Worm (Caenorhabditis elegans) whole organism, L4 larva: ENCODE data around the gene grd-3.
"Not testable (repeated sequence)": the region's sequence is repeated elsewhere in the genome, so short reads cannot be mapped to it uniquely, and the experiment has no call there.

ENCODE experiments used
- T20F7.1 ChIP-seq: fragments of 200-800 bp; sonication (Bioruptor generic); optimal IDR thresholded peaks from 2 replicates; lab custom pipeline; 2018; ENCODE audit warnings: mild to moderate bottlenecking, missing genetic modification characterization, missing compliant biosample characterization
- ama-1 ChIP-seq: fragments of 150-350 bp; optimal IDR thresholded peaks from 2 replicates; lab custom pipeline; 2014; ENCODE audit warnings: inconsistent platforms, mixed read lengths
- ceh-62 ChIP-seq: sonication (generic microtip); optimal IDR thresholded peaks from 2 replicates; lab custom pipeline; 2017; ENCODE audit warnings: missing biosample characterization, missing genetic modification characterization
- lin-39 ChIP-seq: fragments of 150-350 bp; optimal IDR thresholded peaks from 2 replicates; lab custom pipeline; 2014; ENCODE audit warnings: missing biosample characterization, missing genetic modification reagents, missing genetic modification characterization
- lsy-2 ChIP-seq, 2 experiments: fragments of 150-350 bp in 1 of 2; sonication (generic microtip) in 1 of 2; optimal IDR thresholded peaks; 2 replicates each; lab custom pipeline; 2014 to 2017; ENCODE audit warnings: missing biosample characterization in 2 of 2, missing genetic modification characterization in 2 of 2
- nhr-28 ChIP-seq: fragments of 150-350 bp; optimal IDR thresholded peaks from 2 replicates; lab custom pipeline; 2014; ENCODE audit warnings: missing biosample characterization, missing genetic modification characterization
- tra-1 ChIP-seq: fragments of 200-800 bp; sonication (Bioruptor generic); IDR thresholded peaks from 2 replicates; pipeline ENCODE4 v1.3.6; 2022; ENCODE audit warnings: missing genetic modification reagents, missing genetic modification characterization, missing compliant biosample characterization
- unc-130 ChIP-seq: sonication (generic microtip); optimal IDR thresholded peaks from 2 replicates; lab custom pipeline; 2016; ENCODE audit warnings: missing genetic modification reagents, missing genetic modification characterization, missing compliant biosample characterization

- TF ChIP-seq nhr-28 (tag; lab: Kevin White, UChicago); lsy-2 (tag; optimal IDR thresholded peaks at IDR 0.05; lab: Kevin White, UChicago); ama-1 (lab: Kevin White, UChicago); unc-130 (GFP tag; lab: Kevin White, UChicago); ceh-62 (tag; lab: Kevin White, UChicago); tra-1 (GFP tag; lab: Robert Waterston, UW); lin-39 (tag; lab: Kevin White, UChicago); T20F7.1 (GFP tag; lab: Kevin White, UChicago): not testable (repeated sequence)
Observed at ce11 chrIV:3394066-3394465, 45.4 kb upstream of the grd-3 start, which contains the start of gene C04C3.4.
